Comparison of ENCODE assay signal across 1 worm cellular context in the genomic region with DNA sequence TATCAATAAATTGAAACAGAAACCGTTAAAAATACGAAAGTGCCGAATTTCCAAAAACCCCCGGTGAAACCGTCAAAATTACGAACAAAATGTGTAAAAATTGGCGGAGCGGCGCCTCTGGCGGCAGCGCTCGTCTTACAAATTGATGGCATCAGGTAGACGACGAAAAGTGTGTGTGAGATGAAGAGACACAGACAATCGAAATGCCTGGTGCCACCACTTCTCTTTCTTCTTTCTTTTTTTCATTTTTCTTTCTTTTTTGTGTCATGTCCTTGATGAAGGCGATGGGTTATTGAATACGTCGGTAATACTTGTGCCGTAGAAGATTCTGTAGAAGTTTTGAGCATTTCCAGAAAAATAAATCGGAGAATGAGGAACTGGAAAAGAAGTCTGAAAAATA.
TF ChIP-seq lines count a peak whose summit lies in the region.

No protein-coding gene starts in this region.

TF ChIP-seq in whole organism, L1 larva, 84 proteins besides CTCF, POLR2A, EP300 and RAD21 (continued from another document):
- TF ChIP-seq fos-1 (tag; optimal IDR thresholded peaks at IDR 0.05; lab: Kevin White, UChicago) (no peak), vab-15 (tag; optimal IDR thresholded peaks at IDR 0.05; lab: Kevin White, UChicago) (no peak), aly-2 (tag; optimal IDR thresholded peaks at IDR 0.05; lab: Kevin White, UChicago) (no peak), sox-4 (tag; optimal IDR thresholded peaks at IDR 0.05; lab: Kevin White, UChicago) (no peak), zag-1 (tag; optimal IDR thresholded peaks at IDR 0.05; lab: Kevin White, UChicago) (no peak), skn-1 (tag; optimal IDR thresholded peaks at IDR 0.05; lab: Kevin White, UChicago) (no peak), pag-3 (tag; optimal IDR thresholded peaks at IDR 0.05; lab: Kevin White, UChicago; ENCODE audit: borderline replicate concordance, insufficient read depth) (peak; percentile 65)
